Fruit fly (Drosophila melanogaster): ENCODE results near the gene CG5565.

Gene CG5565

dm6 chr2L:1355824-1356223, at the start of gene CG5565:
TSS of gene CG5565 (minus strand) at chr2L:1355924.
- TF ChIP-seq CG17801 (GFP tag; optimal IDR thresholded peaks at IDR 0.05; ENCODE audit: partially characterized antibody) = no peak

dm6 chr2L:1404896-1405453, 49.3 kb upstream of the CG5565 start:
- TF ChIP-seq CG17801 (GFP tag; optimal IDR thresholded peaks at IDR 0.05; ENCODE audit: partially characterized antibody) = no peak

- TF ChIP-seq CG17801 (GFP tag; optimal IDR thresholded peaks at IDR 0.05; ENCODE audit: partially characterized antibody) = no peak
These were observed 47.0 kb upstream of the CG5565 start for dm6 chr2L:1402728-1403127.

- TF ChIP-seq CG17801 (GFP tag; optimal IDR thresholded peaks at IDR 0.05; ENCODE audit: partially characterized antibody) = no peak
These were observed 43.7 kb upstream of the CG5565 start for dm6 chr2L:1399434-1399833.

dm6 chr2L:1393611-1394010, 37.9 kb upstream of the CG5565 start:
- no peak for TF ChIP-seq CG17801 (GFP tag; optimal IDR thresholded peaks at IDR 0.05; ENCODE audit: partially characterized antibody)

dm6 chr2L:1390271-1390670, 34.5 kb upstream of the CG5565 start:
- no peak for TF ChIP-seq CG17801 (GFP tag; optimal IDR thresholded peaks at IDR 0.05; ENCODE audit: partially characterized antibody)

- TF ChIP-seq CG17801 (GFP tag; optimal IDR thresholded peaks at IDR 0.05; ENCODE audit: partially characterized antibody) = no peak
These were observed 32.1 kb upstream of the CG5565 start for dm6 chr2L:1387811-1388210.

dm6 chr2L:1386512-1386911, 30.8 kb upstream of the CG5565 start:
- TF ChIP-seq CG17801 (GFP tag; optimal IDR thresholded peaks at IDR 0.05; ENCODE audit: partially characterized antibody) = no peak

dm6 chr2L:1377635-1378034, 21.9 kb upstream of the CG5565 start:
- TF ChIP-seq CG17801 (GFP tag; optimal IDR thresholded peaks at IDR 0.05; ENCODE audit: partially characterized antibody) = no peak

dm6 chr2L:1367696-1368095, 12.0 kb upstream of the CG5565 start, which contains the start of gene CG14346:
TSS of gene CG14346 (plus strand) at chr2L:1367996.
- no peak for TF ChIP-seq CG17801 (GFP tag; optimal IDR thresholded peaks at IDR 0.05; ENCODE audit: partially characterized antibody)

- no peak for TF ChIP-seq CG17801 (GFP tag; optimal IDR thresholded peaks at IDR 0.05; ENCODE audit: partially characterized antibody)
These were observed 9.3 kb upstream of the CG5565 start for dm6 chr2L:1365037-1365436.

dm6 chr2L:1361771-1362632, 6.3 kb upstream of the CG5565 start, which contains the start of gene NLaz:
TSS of gene NLaz (minus strand) at chr2L:1361821.
- TF ChIP-seq CG17801 (GFP tag; optimal IDR thresholded peaks at IDR 0.05; ENCODE audit: partially characterized antibody) = no peak

- no peak for TF ChIP-seq CG17801 (GFP tag; optimal IDR thresholded peaks at IDR 0.05; ENCODE audit: partially characterized antibody)
These were observed 4.0 kb upstream of the CG5565 start, which contains the start of gene CG31659 for dm6 chr2L:1359690-1360089. TSS of gene CG31659 (minus strand) at chr2L:1359790.

dm6 chr2L:1354819-1355218, 905 bp downstream of the CG5565 start, which contains the start of gene CG31924:
TSS of gene CG31924 (minus strand) at chr2L:1354919.
- TF ChIP-seq CG17801 (GFP tag; optimal IDR thresholded peaks at IDR 0.05; ENCODE audit: partially characterized antibody) = no peak

dm6 chr2L:1354009-1354408, 1.7 kb downstream of the CG5565 start, which contains the start of gene CG5561:
TSS of gene CG5561 (minus strand) at chr2L:1354109.
- TF ChIP-seq CG17801 (GFP tag; optimal IDR thresholded peaks at IDR 0.05; ENCODE audit: partially characterized antibody) = no peak

dm6 chr2L:1352768-1353167, 3.0 kb downstream of the CG5565 start, which contains the start of gene CG5556:
TSS of gene CG5556 (minus strand) at chr2L:1352868.
- TF ChIP-seq CG17801 (GFP tag; optimal IDR thresholded peaks at IDR 0.05; ENCODE audit: partially characterized antibody) = no peak
